Fruit fly (Drosophila melanogaster) whole organism, embryonic: ENCODE results near the gene PLCXD.
A peak's percentile ranks its signal among the peaks of the same experiment; 100 is the strongest.

Experiments used
- Awh ChIP-seq: fragments of 200-800 bp; sonication (Bioruptor generic); IDR thresholded peaks from 2 replicates; pipeline ENCODE4, ENCODE4 v1.3.6; 2022; ENCODE audit warnings: missing biosample characterization, missing genetic modification characterization
- CG10321 ChIP-seq: fragments of 200-800 bp; sonication (Bioruptor generic); IDR thresholded peaks from 2 replicates; pipeline ENCODE4 v1.3.6; 2022; ENCODE audit warnings: missing biosample characterization, missing genetic modification characterization
- CG10959 ChIP-seq: fragments of 200-800 bp; sonication (Bioruptor generic); IDR thresholded peaks from 2 replicates; pipeline ENCODE4 v1.3.6; 2022; ENCODE audit warnings: missing biosample characterization, missing genetic modification characterization
- CG12071 ChIP-seq: fragments of 200-800 bp; sonication (Bioruptor generic); optimal IDR thresholded peaks from 3 replicates; lab custom pipeline; 2018; ENCODE audit warnings: missing biosample characterization, mild to moderate bottlenecking, missing genetic modification characterization
- CG12219 ChIP-seq: fragments of 200-800 bp; sonication (Bioruptor generic); optimal IDR thresholded peaks from 3 replicates; lab custom pipeline; 2018; ENCODE audit warnings: missing biosample characterization, mild to moderate bottlenecking, missing genetic modification characterization
- CG12299 ChIP-seq: fragments of 200-800 bp; sonication (Bioruptor generic); optimal IDR thresholded peaks from 2 replicates; lab custom pipeline; 2018; ENCODE audit warnings: missing biosample characterization, mild to moderate bottlenecking, missing genetic modification characterization
- CG13894 ChIP-seq: fragments of 200-800 bp; sonication (Bioruptor generic); optimal IDR thresholded peaks from 3 replicates; lab custom pipeline; 2018; ENCODE audit warnings: missing biosample characterization, mild to moderate bottlenecking, missing genetic modification characterization, moderate library complexity
- CG15479 ChIP-seq: fragments of 200-800 bp; sonication (Bioruptor generic); optimal IDR thresholded peaks from 3 replicates; lab custom pipeline; 2019; ENCODE audit warnings: missing biosample characterization, mild to moderate bottlenecking, missing genetic modification characterization, moderate library complexity
- CG15514 ChIP-seq: fragments of 200-800 bp; sonication (Bioruptor generic); optimal IDR thresholded peaks from 3 replicates; lab custom pipeline; 2017; ENCODE audit warnings: missing biosample characterization, missing genetic modification characterization, mild to moderate bottlenecking, moderate library complexity, missing genetic modification reagents
- CG18476 ChIP-seq: fragments of 200-800 bp; sonication (Bioruptor generic); optimal IDR thresholded peaks from 2 replicates; lab custom pipeline; 2016; ENCODE audit warnings: missing biosample characterization, mild to moderate bottlenecking, missing genetic modification characterization
- CG2116 ChIP-seq: fragments of 200-800 bp; sonication (Bioruptor generic); optimal IDR thresholded peaks from 3 replicates; lab custom pipeline; 2018; ENCODE audit warnings: missing biosample characterization, mild to moderate bottlenecking, missing genetic modification characterization
- CG2875 ChIP-seq: fragments of 200-800 bp; sonication (Bioruptor generic); optimal IDR thresholded peaks from 2 replicates; lab custom pipeline; 2017; ENCODE audit warnings: missing biosample characterization, mild to moderate bottlenecking, missing genetic modification characterization, missing genetic modification reagents
- CG34224 ChIP-seq: fragments of 200-800 bp; sonication (Bioruptor generic); IDR thresholded peaks from 3 replicates; pipeline ENCODE4 v1.3.6; 2022; ENCODE audit warnings: missing biosample characterization, missing genetic modification characterization; ENCODE audit not compliant: partially characterized antibody
- CG3847 ChIP-seq: fragments of 200-800 bp; sonication (Bioruptor generic); IDR thresholded peaks from 2 replicates; pipeline ENCODE4 v1.3.6; 2022; ENCODE audit warnings: missing biosample characterization, missing genetic modification characterization
- CG4617 ChIP-seq: fragments of 200-800 bp; sonication (Bioruptor generic); optimal IDR thresholded peaks from 3 replicates; lab custom pipeline; 2016; ENCODE audit warnings: missing biosample characterization, missing genetic modification characterization, borderline replicate concordance
- CG6272 ChIP-seq: fragments of 200-800 bp; sonication (Bioruptor generic); IDR thresholded peaks from 2 replicates; pipeline ENCODE4 v1.3.6; 2022; ENCODE audit warnings: missing biosample characterization, missing genetic modification characterization
- CG7745 ChIP-seq: fragments of 200-800 bp; sonication (Bioruptor generic); optimal IDR thresholded peaks from 2 replicates; lab custom pipeline; 2018; ENCODE audit warnings: missing biosample characterization, mild to moderate bottlenecking, missing genetic modification characterization, moderate library complexity
- CG9727 ChIP-seq: fragments of 200-800 bp; sonication (Bioruptor generic); optimal IDR thresholded peaks from 3 replicates; lab custom pipeline; 2017; ENCODE audit warnings: missing biosample characterization, mild to moderate bottlenecking, missing genetic modification characterization
- CG9797 ChIP-seq: fragments of 200-800 bp; sonication (Bioruptor generic); optimal IDR thresholded peaks from 3 replicates; lab custom pipeline; 2018; ENCODE audit warnings: missing biosample characterization, mild to moderate bottlenecking, missing genetic modification characterization
- CTCF ChIP-seq: fragments of 200-800 bp; sonication (Bioruptor generic); optimal IDR thresholded peaks from 2 replicates; lab custom pipeline; 2017; ENCODE audit warnings: missing biosample characterization, mild to moderate bottlenecking, missing genetic modification characterization, moderate library complexity
- D ChIP-seq, 2 experiments: fragments of 200-800 bp in 1 of 2; fragments of >200 bp in 1 of 2; sonication (Bioruptor generic) in 1 of 2; optimal IDR thresholded peaks; 2 replicates in 1 of 2; 3 replicates in 1 of 2; lab custom pipeline; 2017; ENCODE audit warnings: mild to moderate bottlenecking in 1 of 2, missing biosample characterization in 1 of 2, missing genetic modification characterization in 1 of 2, missing genetic modification reagents in 1 of 2
- D19B ChIP-seq: fragments of 200-800 bp; sonication (Bioruptor generic); optimal IDR thresholded peaks from 2 replicates; lab custom pipeline; 2017; ENCODE audit warnings: missing biosample characterization, mild to moderate bottlenecking, missing genetic modification characterization
- H15 ChIP-seq: fragments of 200-800 bp; sonication (Bioruptor generic); IDR thresholded peaks from 3 replicates; pipeline ENCODE4 v1.3.6; 2022; ENCODE audit warnings: missing biosample characterization, missing genetic modification characterization
- H2.0 ChIP-seq: fragments of 200-800 bp; sonication (Bioruptor generic); IDR thresholded peaks from 2 replicates; pipeline ENCODE4 v1.3.6; 2022; ENCODE audit warnings: missing biosample characterization, missing genetic modification characterization
- HLH3B ChIP-seq: fragments of 200-800 bp; sonication (Bioruptor generic); IDR thresholded peaks from 2 replicates; pipeline ENCODE4 v1.3.6; 2022; ENCODE audit warnings: missing biosample characterization, missing genetic modification characterization
- HLH54F ChIP-seq: fragments of 200-800 bp; sonication (Bioruptor generic); optimal IDR thresholded peaks from 3 replicates; lab custom pipeline; 2016; ENCODE audit warnings: missing biosample characterization, missing genetic modification characterization
- Hr51 ChIP-seq, 2 experiments: fragments of 200-800 bp; sonication (Bioruptor generic); optimal IDR thresholded peaks; 2 replicates in 1 of 2; 3 replicates in 1 of 2; lab custom pipeline; 2016 to 2018; ENCODE audit warnings: missing biosample characterization in 2 of 2, missing genetic modification characterization in 2 of 2, mild to moderate bottlenecking in 1 of 2, moderate library complexity in 1 of 2
- Usf ChIP-seq: fragments of 200-800 bp; sonication (Bioruptor generic); optimal IDR thresholded peaks from 2 replicates; lab custom pipeline; 2017; ENCODE audit warnings: missing genotype, missing biosample characterization, missing genetic modification characterization
- btn ChIP-seq: fragments of 200-800 bp; sonication (Bioruptor generic); optimal IDR thresholded peaks from 2 replicates; lab custom pipeline; 2016; ENCODE audit warnings: missing biosample characterization, missing genetic modification characterization
- caup ChIP-seq: fragments of 200-800 bp; sonication (Bioruptor generic); optimal IDR thresholded peaks from 3 replicates; lab custom pipeline; 2017; ENCODE audit warnings: missing biosample characterization, mild to moderate bottlenecking, missing genetic modification characterization, moderate library complexity; ENCODE audit not compliant: severe bottlenecking
- chm ChIP-seq: fragments of 200-800 bp; sonication (Bioruptor generic); IDR thresholded peaks from 2 replicates; pipeline ENCODE4 v1.3.6; 2022; ENCODE audit warnings: missing biosample characterization, missing genetic modification characterization
- croc ChIP-seq: fragments of 200-800 bp; sonication (Bioruptor generic); conservative IDR thresholded peaks from 3 replicates; pipeline ENCODE4 v1.3.6; 2022; ENCODE audit warnings: missing biosample characterization, missing genetic modification characterization
- fd3F ChIP-seq: fragments of 200-800 bp; sonication (Bioruptor generic); optimal IDR thresholded peaks from 2 replicates; lab custom pipeline; 2018; ENCODE audit warnings: missing biosample characterization, mild to moderate bottlenecking, missing genetic modification characterization, moderate library complexity
- fd64A ChIP-seq: fragments of 200-800 bp; sonication (Bioruptor generic); optimal IDR thresholded peaks from 3 replicates; lab custom pipeline; 2018; ENCODE audit warnings: missing biosample characterization, mild to moderate bottlenecking, missing genetic modification characterization
- gcm2 ChIP-seq: fragments of 200-800 bp; sonication (Bioruptor generic); optimal IDR thresholded peaks from 2 replicates; lab custom pipeline; 2016; ENCODE audit warnings: missing biosample characterization, missing genetic modification characterization
- gem ChIP-seq: fragments of 200-800 bp; sonication (Bioruptor generic); optimal IDR thresholded peaks from 2 replicates; lab custom pipeline; 2019; ENCODE audit warnings: missing biosample characterization, mild to moderate bottlenecking, missing genetic modification characterization, moderate library complexity
- gsb-n ChIP-seq: fragments of 200-800 bp; sonication (Bioruptor generic); optimal IDR thresholded peaks from 3 replicates; lab custom pipeline; 2018; ENCODE audit warnings: missing biosample characterization, mild to moderate bottlenecking, missing genetic modification characterization
- ham ChIP-seq: fragments of 200-800 bp; sonication (Bioruptor generic); IDR thresholded peaks from 2 replicates; pipeline ENCODE4 v1.3.6; 2022; ENCODE audit warnings: missing biosample characterization, missing genetic modification characterization
- hbn ChIP-seq: fragments of 200-800 bp; sonication (Bioruptor generic); IDR thresholded peaks from 2 replicates; pipeline ENCODE4 v1.3.6; 2022; ENCODE audit warnings: missing biosample characterization, missing genetic modification characterization; ENCODE audit not compliant: partially characterized antibody
- ken ChIP-seq: fragments of 200-800 bp; sonication (Bioruptor generic); IDR thresholded peaks from 3 replicates; pipeline ENCODE4 v1.3.6; 2022; ENCODE audit warnings: missing biosample characterization, missing genetic modification characterization
- lilli ChIP-seq: fragments of 200-800 bp; sonication (Bioruptor generic); optimal IDR thresholded peaks from 3 replicates; lab custom pipeline; 2016; ENCODE audit warnings: missing biosample characterization, missing genetic modification characterization
- pho ChIP-seq: fragments of 200-800 bp; sonication (Bioruptor generic); optimal IDR thresholded peaks from 2 replicates; lab custom pipeline; 2016; ENCODE audit warnings: missing biosample characterization, missing genetic modification characterization
- psq ChIP-seq: fragments of 200-800 bp; sonication (Bioruptor generic); optimal IDR thresholded peaks from 2 replicates; lab custom pipeline; 2017; ENCODE audit warnings: missing biosample characterization, missing genetic modification characterization
- salm ChIP-seq: fragments of 200-800 bp; sonication (Bioruptor generic); optimal IDR thresholded peaks from 2 replicates; lab custom pipeline; 2018; ENCODE audit warnings: missing biosample characterization, mild to moderate bottlenecking, missing genetic modification characterization
- tna ChIP-seq: fragments of 200-800 bp; sonication (Bioruptor generic); IDR thresholded peaks from 2 replicates; pipeline ENCODE4 v1.3.6; 2022; ENCODE audit warnings: missing biosample characterization, missing genetic modification characterization; ENCODE audit not compliant: partially characterized antibody
- trh ChIP-seq: fragments of 200-800 bp; sonication (Bioruptor generic); optimal IDR thresholded peaks from 2 replicates; lab custom pipeline; 2016; ENCODE audit warnings: missing biosample characterization, missing genetic modification characterization
- twi ChIP-seq: fragments of 200-800 bp; optimal IDR thresholded peaks from 2 replicates; lab custom pipeline; 2019; ENCODE audit warnings: missing biosample characterization, mild to moderate bottlenecking, missing genetic modification characterization, moderate library complexity
- vnd ChIP-seq: fragments of 200-800 bp; sonication (Bioruptor generic); IDR thresholded peaks from 3 replicates; pipeline ENCODE4 v1.3.6; 2022; ENCODE audit warnings: missing biosample characterization, missing genetic modification characterization; ENCODE audit not compliant: partially characterized antibody

PLCXD gene

DNA sequence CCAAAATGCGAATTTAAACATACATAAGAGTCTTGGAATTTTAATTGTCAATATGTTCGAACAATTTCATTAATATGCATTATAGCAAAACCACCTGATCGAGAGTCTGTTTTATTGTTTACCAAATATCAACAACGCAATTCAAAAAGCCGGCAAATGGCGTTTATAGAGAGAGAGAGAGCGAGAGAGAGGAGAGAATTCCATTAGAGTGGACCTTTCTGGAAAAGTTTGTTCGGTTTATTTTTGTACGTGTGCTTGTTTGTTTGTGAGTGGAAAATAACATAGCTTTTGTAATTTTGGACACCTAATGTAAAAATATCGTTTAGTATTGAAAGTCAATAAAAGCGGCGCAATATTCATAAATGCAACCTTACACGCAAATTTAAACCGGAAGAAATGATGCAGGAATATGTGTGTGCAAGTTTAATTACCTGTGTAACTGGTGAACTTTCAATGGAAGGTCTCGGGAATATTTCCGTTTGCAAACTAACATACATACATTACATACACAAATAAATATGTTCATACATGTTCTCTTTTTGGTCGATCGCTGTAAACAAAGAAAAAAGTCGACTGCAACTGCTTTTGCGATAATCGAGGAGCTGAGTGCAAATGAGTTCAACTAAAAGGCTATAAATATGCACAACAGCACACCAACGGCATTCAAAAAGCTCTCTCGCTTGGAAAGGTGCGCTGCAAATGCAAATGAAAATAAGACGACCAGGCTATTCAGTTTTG is 4.4 kb upstream of the PLCXD start, which contains the start of gene CG6785 (continued):
- no peak for TF ChIP-seq vnd (GFP tag; lab: Robert Waterston, UW)
- TF ChIP-seq CG15479 (GFP tag; lab: Kevin White, UChicago), result no peak
- peak; percentile 86 for TF ChIP-seq CG15514
- TF ChIP-seq gem (tag; lab: Kevin White, UChicago), result peak; percentile 81
- peak; percentile 88 for TF ChIP-seq gsb-n (tag; lab: Kevin White, UChicago)
- peak; percentile 72 for TF ChIP-seq CG13894
- TF ChIP-seq croc (GFP tag; lab: Robert Waterston, UW), result no peak
- TF ChIP-seq Hr51 (GFP tag; optimal IDR thresholded peaks at IDR 0.05; lab: Kevin White, UChicago), result peak; percentile 70
- TF ChIP-seq D (optimal IDR thresholded peaks at IDR 0.05; lab: Kevin White, UChicago), result no peak
- peak; percentile 83 for TF ChIP-seq D (GFP tag; optimal IDR thresholded peaks at IDR 0.05; lab: Kevin White, UChicago)
- TF ChIP-seq psq (GFP tag; lab: Kevin White, UChicago), result peak; percentile 58
- peak; percentile 57 for TF ChIP-seq CG18476
- peak; percentile 22 for TF ChIP-seq D19B (GFP tag; lab: Kevin White, UChicago)
- peak; percentile 65 for TF ChIP-seq btn (GFP tag; lab: Kevin White, UChicago)
- peak; percentile 78 for TF ChIP-seq CG9727
- TF ChIP-seq ken, result no peak
- TF ChIP-seq H15 (GFP tag; lab: Robert Waterston, UW), result no peak
- TF ChIP-seq gcm2 (GFP tag; lab: Kevin White, UChicago), result peak; percentile 77
- peak; percentile 61 for TF ChIP-seq HLH54F (GFP tag; lab: Kevin White, UChicago)
- TF ChIP-seq hbn (GFP tag; lab: Robert Waterston, UW), result no peak
- 0 out of 2 replicates have a peak, but pooled peaks have one; percentile 11 for TF ChIP-seq CG10959 (GFP tag; lab: Robert Waterston, UW)
- peak; percentile 55 for TF ChIP-seq CTCF (GFP tag; lab: Kevin White, UChicago)
- TF ChIP-seq tna, result no peak
- peak; percentile 89 for TF ChIP-seq CG12299 (tag; lab: Kevin White, UChicago)
- TF ChIP-seq CG9797, result no peak
- no peak for TF ChIP-seq CG6272 (GFP tag; lab: Robert Waterston, UW)
- peak; percentile 96 for TF ChIP-seq CG2875 (GFP tag; lab: Kevin White, UChicago)
- peak; percentile 33 for TF ChIP-seq twi
- peak; percentile 80 for TF ChIP-seq Awh (GFP tag; lab: Robert Waterston, UW)
- peak; percentile 54 for TF ChIP-seq CG10321 (GFP tag; lab: Robert Waterston, UW)
- TF ChIP-seq lilli, result peak; percentile 56
- peak; percentile 93 for TF ChIP-seq fd64A
- TF ChIP-seq caup (GFP tag; lab: Kevin White, UChicago), result peak; percentile 90
- TF ChIP-seq Usf (GFP tag; lab: Kevin White, UChicago), result no peak
- TF ChIP-seq CG2116, result peak; percentile 79
- no peak for TF ChIP-seq H2.0 (GFP tag; lab: Robert Waterston, UW)
- TF ChIP-seq CG34224, result peak; percentile 26; the same call in 1 of the 3 replicates
- peak; percentile 65 for TF ChIP-seq fd3F (GFP tag; lab: Kevin White, UChicago)
- TF ChIP-seq trh, result peak; percentile 86
- peak; percentile 76 for TF ChIP-seq pho (GFP tag; lab: Kevin White, UChicago)
- TF ChIP-seq CG4617 (GFP tag; lab: Kevin White, UChicago), result peak; percentile 49
- no peak for TF ChIP-seq CG3847 (GFP tag; lab: Robert Waterston, UW)
- TF ChIP-seq HLH3B (GFP tag; lab: Robert Waterston, UW), result peak; percentile 69; the same call in 1 of the 2 replicates
- peak; percentile 81 for TF ChIP-seq CG7745 (tag; lab: Kevin White, UChicago)
- peak; percentile 88 for TF ChIP-seq CG12219
- TF ChIP-seq ham (GFP tag; lab: Robert Waterston, UW), result no peak
- peak; percentile 86 for TF ChIP-seq salm (tag; lab: Kevin White, UChicago)
- peak; percentile 95 for TF ChIP-seq CG12071 (GFP tag; lab: Kevin White, UChicago)
- TF ChIP-seq chm, result peak; percentile 88
